Fruit fly (Drosophila melanogaster): ENCODE data around the gene cact.
A peak's percentile ranks its signal among the peaks of the same experiment; 100 is the strongest.

Gene cact

DNA sequence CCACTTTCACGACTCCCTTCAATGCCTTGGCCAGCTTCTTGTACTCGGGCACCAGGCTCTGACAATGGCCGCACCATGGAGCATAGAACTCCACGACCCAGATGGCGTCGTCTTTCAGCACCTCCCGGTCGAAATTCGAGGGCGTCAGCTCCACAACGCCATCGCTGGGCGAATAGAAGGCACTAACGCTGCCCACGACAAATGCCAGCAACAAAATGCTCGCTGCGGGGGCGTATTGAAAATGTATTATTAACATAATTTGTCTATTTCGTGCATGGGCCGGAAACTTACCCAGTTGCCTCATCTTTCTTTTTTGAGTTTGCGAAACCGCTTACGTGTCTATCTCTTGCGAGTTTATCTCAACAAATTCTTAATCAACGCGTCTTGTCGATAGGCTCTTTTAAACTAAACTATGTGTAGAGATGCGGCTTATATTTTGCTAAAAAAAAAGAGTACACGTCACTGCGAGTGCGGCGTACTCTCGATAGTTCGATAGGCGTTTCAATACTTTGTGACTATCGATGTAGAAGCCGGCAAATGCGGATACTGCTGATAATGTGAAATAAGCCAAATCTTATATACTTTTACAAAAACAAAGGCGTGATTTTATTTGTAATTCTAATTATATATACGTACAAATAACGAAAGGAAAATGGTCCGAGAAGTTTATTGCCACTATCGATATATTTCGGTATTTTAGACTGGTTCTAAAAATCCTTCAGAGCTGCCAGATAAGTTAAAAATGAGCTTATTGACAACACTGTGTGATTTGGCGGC lies 30.4 kb upstream of the cact start, which contains the start of gene CaBP1 (continued):
- TF ChIP-seq CG31224 (GFP tag; IDR thresholded peaks at IDR 0.05) (no peak), CG12769 (tag; optimal IDR thresholded peaks at IDR 0.05) (peak; percentile 8), CG3407 (GFP tag; optimal IDR thresholded peaks at IDR 0.05) (no peak), Gug (GFP tag; IDR thresholded peaks at IDR 0.05) (no peak), wek (GFP tag; optimal IDR thresholded peaks at IDR 0.05) (no peak), Pdp1 (GFP tag; optimal IDR thresholded peaks at IDR 0.05) (peak in 1 of 2 experiments; percentile 25), unpg (GFP tag; optimal IDR thresholded peaks at IDR 0.05) (no peak), Asciz (GFP tag; optimal IDR thresholded peaks at IDR 0.05) (no peak), CrebB (tag; optimal IDR thresholded peaks at IDR 0.05) (no peak), CG1792 (GFP tag; optimal IDR thresholded peaks at IDR 0.05) (no peak), CG13624 (GFP tag; optimal IDR thresholded peaks at IDR 0.05) (no peak), CG12391 (tag; optimal IDR thresholded peaks at IDR 0.05) (no peak), Sox100B (GFP tag; optimal IDR thresholded peaks at IDR 0.05) (no peak), trh (GFP tag; optimal IDR thresholded peaks at IDR 0.05) (no peak), Myb (GFP tag; optimal IDR thresholded peaks at IDR 0.05) (no peak), CG5953 (GFP tag; IDR thresholded peaks at IDR 0.05) (no peak), vnd (GFP tag; IDR thresholded peaks at IDR 0.05; ENCODE audit: partially characterized antibody) (peak; percentile 93), NK7.1 (GFP tag; optimal IDR thresholded peaks at IDR 0.05) (no peak), CG1647 (GFP tag; optimal IDR thresholded peaks at IDR 0.05) (no peak), CG2875 (GFP tag; optimal IDR thresholded peaks at IDR 0.05) (no peak), Antp (GFP tag; optimal IDR thresholded peaks at IDR 0.05) (no peak), Stat92E (GFP tag; optimal IDR thresholded peaks at IDR 0.05) (peak in 1 of 3 experiments; percentile 58), CG17359 (tag; optimal IDR thresholded peaks at IDR 0.05) (no peak), Dip3 (GFP tag; optimal IDR thresholded peaks at IDR 0.05) (no peak), grn (GFP tag; optimal IDR thresholded peaks at IDR 0.05) (no peak), zfh1 (GFP tag; IDR thresholded peaks at IDR 0.05) (no peak), HLH3B (GFP tag; IDR thresholded peaks at IDR 0.05) (no peak), CG7987 (GFP tag; optimal IDR thresholded peaks at IDR 0.05) (no peak), D19B (GFP tag; optimal IDR thresholded peaks at IDR 0.05) (no peak), so (GFP tag; IDR thresholded peaks at IDR 0.05) (no peak), CG18011 (GFP tag; optimal IDR thresholded peaks at IDR 0.05) (no peak), CG2120 (GFP tag; optimal IDR thresholded peaks at IDR 0.05) (no peak), pita (GFP tag; optimal IDR thresholded peaks at IDR 0.05) (no peak), CG14441 (GFP tag; IDR thresholded peaks at IDR 0.05) (no peak), CG1602 (GFP tag; optimal IDR thresholded peaks at IDR 0.05) (no peak), CG11695 (GFP tag; IDR thresholded peaks at IDR 0.05) (no peak), jigr1 (GFP tag; IDR thresholded peaks at IDR 0.05) (no peak), Opbp (GFP tag; IDR thresholded peaks at IDR 0.05; ENCODE audit: partially characterized antibody) (peak; percentile 93; the same call in 2 of the 3 replicates), Tbp (GFP tag; optimal IDR thresholded peaks at IDR 0.05) (no peak), CG4328 (GFP tag; optimal IDR thresholded peaks at IDR 0.05) (no peak), CG9932 (GFP tag; IDR thresholded peaks at IDR 0.05) (no peak), salm (tag; optimal IDR thresholded peaks at IDR 0.05) (no peak), CG11398 (GFP tag; optimal IDR thresholded peaks at IDR 0.05) (no peak), cas (GFP tag; IDR thresholded peaks at IDR 0.05) (no peak), Hr3 (GFP tag; optimal IDR thresholded peaks at IDR 0.05) (no peak), bab2 (GFP tag; optimal IDR thresholded peaks at IDR 0.05) (no peak), CG15269 (tag; optimal IDR thresholded peaks at IDR 0.05) (no peak), phol (tag; optimal IDR thresholded peaks at IDR 0.05) (peak; percentile 5), CG17328 (GFP tag; IDR thresholded peaks at IDR 0.05) (no peak), fru (optimal IDR thresholded peaks at IDR 0.05) (no peak), Bdp1 (GFP tag; optimal IDR thresholded peaks at IDR 0.05) (no peak)

Measured in whole organism, embryonic.